Worm (Caenorhabditis elegans) whole organism, young adult: ENCODE results near the gene C32B5.13.

Experiments used
- B0035.1 ChIP-seq: sonication (generic microtip); optimal IDR thresholded peaks from 2 replicates; lab custom pipeline; 2016; ENCODE audit warnings: missing genetic modification characterization, mild to moderate bottlenecking, missing compliant biosample characterization, missing genotype, missing genetic modification reagents
- B0336.3 ChIP-seq: fragments of 200-800 bp; sonication (Bioruptor generic); IDR thresholded peaks from 2 replicates; pipeline ENCODE4 v1.3.6; 2022; ENCODE audit warnings: missing genetic modification characterization, missing compliant biosample characterization
- C06A6.2 ChIP-seq: fragments of 200-800 bp; sonication (Bioruptor generic); conservative IDR thresholded peaks from 2 replicates; pipeline ENCODE4 v1.3.6; 2022; ENCODE audit warnings: missing genetic modification characterization, missing compliant biosample characterization
- D2030.7 ChIP-seq: fragments of 200-800 bp; sonication (Bioruptor generic); IDR thresholded peaks from 2 replicates; pipeline ENCODE4 v1.3.6; 2022; ENCODE audit warnings: missing genetic modification reagents, missing genetic modification characterization, missing compliant biosample characterization
- F23B12.7 ChIP-seq: sonication (generic microtip); optimal IDR thresholded peaks from 2 replicates; lab custom pipeline; 2017; ENCODE audit warnings: missing genetic modification characterization, mild to moderate bottlenecking, missing compliant biosample characterization, antibody characterized with exemption, moderate library complexity; ENCODE audit not compliant: insufficient read depth
- F37B4.10 ChIP-seq: fragments of 200-800 bp; sonication (Bioruptor generic); IDR thresholded peaks from 2 replicates; pipeline ENCODE4 v1.3.6; 2022; ENCODE audit warnings: missing genetic modification characterization, missing compliant biosample characterization
- F39B2.1 ChIP-seq: fragments of 200-800 bp; sonication (Bioruptor generic); IDR thresholded peaks from 2 replicates; pipeline ENCODE4 v1.3.6; 2022; ENCODE audit warnings: missing genetic modification reagents, missing genetic modification characterization, missing compliant biosample characterization
- F49E8.2 ChIP-seq: sonication (generic microtip); optimal IDR thresholded peaks from 3 replicates; lab custom pipeline; 2017; ENCODE audit warnings: missing genetic modification characterization, mild to moderate bottlenecking, missing compliant biosample characterization, antibody characterized with exemption, moderate library complexity; ENCODE audit not compliant: insufficient read depth
- F52B5.7 ChIP-seq: sonication (generic microtip); optimal IDR thresholded peaks from 2 replicates; lab custom pipeline; 2016; ENCODE audit warnings: mild to moderate bottlenecking, missing genetic modification characterization, missing compliant biosample characterization
- F55B11.4 ChIP-seq: sonication (generic microtip); optimal IDR thresholded peaks from 2 replicates; lab custom pipeline; 2016; ENCODE audit warnings: missing compliant biosample characterization, missing genetic modification characterization, borderline replicate concordance; ENCODE audit not compliant: insufficient read depth
- K11D2.4 ChIP-seq: fragments of 200-800 bp; sonication (Bioruptor generic); IDR thresholded peaks from 2 replicates; pipeline ENCODE4 v1.3.6; 2022; ENCODE audit warnings: missing genetic modification reagents, missing genetic modification characterization, missing compliant biosample characterization
- T26A5.8 ChIP-seq: sonication (generic microtip); optimal IDR thresholded peaks from 2 replicates; lab custom pipeline; 2016; ENCODE audit warnings: missing genetic modification characterization, missing compliant biosample characterization
- aptf-3 ChIP-seq: fragments of 200-800 bp; sonication (Bioruptor generic); IDR thresholded peaks from 2 replicates; pipeline ENCODE4 v1.3.6; 2022; ENCODE audit warnings: missing genetic modification characterization, missing compliant biosample characterization
- atf-7 ChIP-seq: sonication (generic microtip); optimal IDR thresholded peaks from 2 replicates; lab custom pipeline; 2017; ENCODE audit warnings: mild to moderate bottlenecking, missing genetic modification characterization, missing compliant biosample characterization
- cebp-2 ChIP-seq: fragments of 200-800 bp; sonication (Bioruptor generic); IDR thresholded peaks from 2 replicates; pipeline ENCODE4 v1.3.6; 2022; ENCODE audit warnings: missing genetic modification characterization, missing compliant biosample characterization
- chd-7 ChIP-seq: sonication (generic microtip); optimal IDR thresholded peaks from 2 replicates; lab custom pipeline; 2016; ENCODE audit warnings: mild to moderate bottlenecking, missing genetic modification characterization, moderate library complexity, missing compliant biosample characterization
- egl-18 ChIP-seq: fragments of 200-800 bp; sonication (Bioruptor generic); IDR thresholded peaks from 2 replicates; pipeline ENCODE4 v1.3.6; 2022; ENCODE audit warnings: missing genetic modification reagents, missing genetic modification characterization, missing compliant biosample characterization
- ekl-4 ChIP-seq: fragments of 200-800 bp; sonication (Bioruptor generic); IDR thresholded peaks from 2 replicates; pipeline ENCODE4 v1.3.6; 2022; ENCODE audit warnings: missing genetic modification reagents, missing genetic modification characterization, missing compliant biosample characterization
- fkh-3 ChIP-seq: sonication (generic microtip); optimal IDR thresholded peaks from 2 replicates; lab custom pipeline; 2016; ENCODE audit warnings: mild to moderate bottlenecking, missing genetic modification characterization, missing compliant biosample characterization
- hmg-20 ChIP-seq: fragments of 200-800 bp; sonication (Bioruptor generic); IDR thresholded peaks from 2 replicates; pipeline ENCODE4 v1.3.6; 2022; ENCODE audit warnings: missing genetic modification reagents, missing genetic modification characterization, missing compliant biosample characterization
- lin-35 ChIP-seq, 3 experiments: fragments of 150-350 bp in 2 of 3; sonication (generic microtip) in 1 of 3; optimal IDR thresholded peaks; 2 replicates each; lab custom pipeline; 2014 to 2018; ENCODE audit warnings: missing biosample characterization in 3 of 3, missing genetic modification characterization in 3 of 3, missing genetic modification reagents in 3 of 3
- madf-8 ChIP-seq: fragments of 200-800 bp; sonication (Bioruptor generic); conservative IDR thresholded peaks from 2 replicates; pipeline ENCODE4 v1.3.6; 2022; ENCODE audit warnings: missing genetic modification reagents, missing genetic modification characterization, missing compliant biosample characterization
- mel-28 ChIP-seq: sonication (generic microtip); optimal IDR thresholded peaks from 2 replicates; lab custom pipeline; 2016; ENCODE audit warnings: borderline replicate concordance, mild to moderate bottlenecking, missing genetic modification characterization, missing compliant biosample characterization
- mes-4 ChIP-seq: sonication (generic microtip); optimal IDR thresholded peaks from 2 replicates; lab custom pipeline; 2016; ENCODE audit warnings: missing genotype, missing genetic modification characterization, missing compliant biosample characterization
- mxl-1 ChIP-seq: sonication (generic microtip); optimal IDR thresholded peaks from 2 replicates; lab custom pipeline; 2016; ENCODE audit warnings: missing genetic modification characterization, missing compliant biosample characterization
- nhr-120 ChIP-seq: fragments of 200-800 bp; sonication (Bioruptor generic); IDR thresholded peaks from 2 replicates; pipeline ENCODE4 v1.3.6; 2022; ENCODE audit warnings: missing genetic modification characterization, missing compliant biosample characterization
- nhr-27 ChIP-seq: fragments of 200-800 bp; sonication (Bioruptor generic); optimal IDR thresholded peaks from 2 replicates; lab custom pipeline; 2018; ENCODE audit warnings: mild to moderate bottlenecking, missing genetic modification characterization, moderate library complexity, missing compliant biosample characterization
- nhr-80 ChIP-seq: sonication (generic microtip); optimal IDR thresholded peaks from 2 replicates; lab custom pipeline; 2016; ENCODE audit warnings: missing genetic modification characterization, missing compliant biosample characterization
- pbrm-1 ChIP-seq: fragments of 200-800 bp; sonication (Bioruptor generic); IDR thresholded peaks from 2 replicates; pipeline ENCODE4 v1.3.6; 2022; ENCODE audit warnings: missing genetic modification reagents, missing genetic modification characterization, missing compliant biosample characterization
- pha-4 ChIP-seq: fragments of 150-350 bp; sonication (generic microtip); optimal IDR thresholded peaks from 2 replicates; lab custom pipeline; 2014; ENCODE audit warnings: missing biosample characterization, missing genetic modification reagents, missing genetic modification characterization
- rpc-1 ChIP-seq, 2 experiments: fragments of 150-350 bp in 1 of 2; sonication (generic microtip) in 1 of 2; optimal IDR thresholded peaks; 2 replicates each; lab custom pipeline; 2014 to 2018; ENCODE audit warnings: missing biosample characterization in 1 of 2, missing genetic modification characterization in 1 of 2, missing genetic modification reagents in 1 of 2, missing genotype in 1 of 2
- sdz-38 ChIP-seq: sonication (generic microtip); optimal IDR thresholded peaks from 2 replicates; lab custom pipeline; 2016; ENCODE audit warnings: missing genotype, missing genetic modification characterization, missing compliant biosample characterization
- snpc-1.1 ChIP-seq: sonication (generic microtip); optimal IDR thresholded peaks from 2 replicates; lab custom pipeline; 2017; ENCODE audit warnings: missing genetic modification characterization, mild to moderate bottlenecking, missing compliant biosample characterization, antibody characterized with exemption, moderate library complexity, missing genotype, missing genetic modification reagents; ENCODE audit not compliant: insufficient read depth
- zfh-2 ChIP-seq: fragments of 200-800 bp; sonication (Bioruptor generic); conservative IDR thresholded peaks from 2 replicates; pipeline ENCODE4 v1.3.6; 2022; ENCODE audit warnings: missing genetic modification reagents, missing genetic modification characterization, missing compliant biosample characterization
- ztf-18 ChIP-seq: sonication (generic microtip); optimal IDR thresholded peaks from 2 replicates; lab custom pipeline; 2016; ENCODE audit warnings: missing genotype, mild to moderate bottlenecking, missing genetic modification characterization, missing compliant biosample characterization
- ztf-6 ChIP-seq: fragments of 200-800 bp; sonication (Bioruptor generic); IDR thresholded peaks from 2 replicates; pipeline ENCODE4 v1.3.6; 2022; ENCODE audit warnings: missing genetic modification reagents, missing genetic modification characterization, missing compliant biosample characterization

The C32B5.13 gene

ce11 chrII:948091-948490, 13.8 kb downstream of the C32B5.13 start, which contains the start of gene fbxc-32:
Gene fbxc-32, minus strand, starts transcription at chrII:948191.
- TF ChIP-seq ztf-18 (tag; lab: Kevin White, UChicago) = no peak
- TF ChIP-seq F23B12.7 = no peak
- TF ChIP-seq F55B11.4 (tag; lab: Kevin White, UChicago) = no peak
- no peak for TF ChIP-seq nhr-27 (tag; lab: Kevin White, UChicago)
- TF ChIP-seq F39B2.1 (GFP tag; lab: Robert Waterston, UW) = no peak
- no peak for TF ChIP-seq K11D2.4 (GFP tag; lab: Robert Waterston, UW)
- no peak for TF ChIP-seq T26A5.8
- no peak for TF ChIP-seq egl-18 (GFP tag; lab: Robert Waterston, UW)
- no peak for TF ChIP-seq F49E8.2 (tag; lab: Kevin White, UChicago)
- no peak for TF ChIP-seq B0035.1 (tag; lab: Kevin White, UChicago)
- no peak for TF ChIP-seq atf-7
- no peak for TF ChIP-seq lin-35 (GFP tag; optimal IDR thresholded peaks at IDR 0.05; lab: Kevin White, UChicago)
- TF ChIP-seq C06A6.2 (GFP tag; lab: Robert Waterston, UW) = no peak

- TF ChIP-seq nhr-120 = no peak
- TF ChIP-seq nhr-80 = peak; percentile 70
- TF ChIP-seq F52B5.7 = no peak
- TF ChIP-seq F37B4.10 = 0 out of 2 replicates have a peak, but pooled peaks have one; percentile 23
- no peak for TF ChIP-seq mes-4 (tag; lab: Kevin White, UChicago)
Measured at ce11 chrII:943773-944172, 18.1 kb downstream of the C32B5.13 start, which contains the start of gene clec-43. Gene clec-43, plus strand, starts transcription at chrII:944066.

- TF ChIP-seq mxl-1 (tag; lab: Kevin White, UChicago) (no peak), F49E8.2 (tag; lab: Kevin White, UChicago) (no peak), zfh-2 (GFP tag; lab: Robert Waterston, UW) (no peak), fkh-3 (no peak), hmg-20 (no peak), chd-7 (no peak), cebp-2 (GFP tag; lab: Robert Waterston, UW) (no peak), ztf-6 (no peak), lin-35 (GFP tag; optimal IDR thresholded peaks at IDR 0.05; lab: Kevin White, UChicago) (no peak), B0336.3 (no peak), D2030.7 (GFP tag; lab: Robert Waterston, UW) (no peak), rpc-1 (optimal IDR thresholded peaks at IDR 0.05; lab: Kevin White, UChicago) (no peak), rpc-1 (tag; optimal IDR thresholded peaks at IDR 0.05; lab: Kevin White, UChicago) (no peak), madf-8 (GFP tag; lab: Robert Waterston, UW) (no peak), aptf-3 (GFP tag; lab: Robert Waterston, UW) (no peak), pbrm-1 (GFP tag; lab: Robert Waterston, UW) (no peak), pha-4 (tag; lab: Kevin White, UChicago) (no peak), ekl-4 (GFP tag; lab: Robert Waterston, UW) (no peak), mel-28 (no peak), snpc-1.1 (tag; lab: Kevin White, UChicago) (no peak), sdz-38 (tag; lab: Kevin White, UChicago) (no peak)
Measured at ce11 chrII:940779-941178, 21.1 kb downstream of the C32B5.13 start, which contains the start of gene fbxc-36. Gene fbxc-36, plus strand, starts transcription at chrII:940983.
